Worm (Caenorhabditis elegans): ENCODE measurements around the gene mdt-17.

- TF ChIP-seq R02D3.7 (tag; optimal IDR thresholded peaks at IDR 0.05) (no peak), ama-1 (optimal IDR thresholded peaks at IDR 0.05) (no peak)
Measured at ce11 chrV:20241243-20241862, 25.7 kb downstream of the mdt-17 start.

All from whole organism, L3 larva.